Worm (Caenorhabditis elegans): Measurements from ENCODE around the gene alkb-8.

Gene alkb-8

ce11 chrIII:3677378-3677777, 31.8 kb upstream of the alkb-8 start (continued):
- TF ChIP-seq elt-2 (tag; optimal IDR thresholded peaks at IDR 0.05) = no peak
- TF ChIP-seq swsn-7 (tag; optimal IDR thresholded peaks at IDR 0.05) = peak; percentile 76
- no peak for TF ChIP-seq C04F5.9 (tag; optimal IDR thresholded peaks at IDR 0.05)
- no peak for TF ChIP-seq pag-3 (tag; optimal IDR thresholded peaks at IDR 0.05; ENCODE audit: borderline replicate concordance, insufficient read depth)

DNA sequence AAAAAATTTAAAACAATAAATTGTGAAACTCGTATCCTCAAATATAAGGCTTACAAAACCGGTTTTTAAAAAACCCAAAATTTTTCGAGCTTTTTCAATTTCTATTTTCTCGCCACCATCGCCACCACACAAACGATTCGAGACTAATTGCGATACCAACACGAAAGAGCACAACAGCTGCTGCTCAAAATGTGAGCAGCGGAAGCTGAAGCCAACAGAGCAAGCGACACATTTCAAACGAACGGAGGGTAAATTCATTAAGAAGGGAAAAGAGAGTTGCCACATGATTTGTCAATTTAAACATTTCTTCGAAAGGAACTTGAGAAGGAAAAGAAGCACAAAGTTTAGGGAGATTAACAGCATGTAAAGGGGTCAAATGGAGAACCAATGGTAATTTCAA, 30.0 kb upstream of the alkb-8 start:
- TF ChIP-seq vab-15 (tag; optimal IDR thresholded peaks at IDR 0.05) = no peak
- TF ChIP-seq lin-14 (GFP tag; optimal IDR thresholded peaks at IDR 0.05) = peak; percentile 47

DNA sequence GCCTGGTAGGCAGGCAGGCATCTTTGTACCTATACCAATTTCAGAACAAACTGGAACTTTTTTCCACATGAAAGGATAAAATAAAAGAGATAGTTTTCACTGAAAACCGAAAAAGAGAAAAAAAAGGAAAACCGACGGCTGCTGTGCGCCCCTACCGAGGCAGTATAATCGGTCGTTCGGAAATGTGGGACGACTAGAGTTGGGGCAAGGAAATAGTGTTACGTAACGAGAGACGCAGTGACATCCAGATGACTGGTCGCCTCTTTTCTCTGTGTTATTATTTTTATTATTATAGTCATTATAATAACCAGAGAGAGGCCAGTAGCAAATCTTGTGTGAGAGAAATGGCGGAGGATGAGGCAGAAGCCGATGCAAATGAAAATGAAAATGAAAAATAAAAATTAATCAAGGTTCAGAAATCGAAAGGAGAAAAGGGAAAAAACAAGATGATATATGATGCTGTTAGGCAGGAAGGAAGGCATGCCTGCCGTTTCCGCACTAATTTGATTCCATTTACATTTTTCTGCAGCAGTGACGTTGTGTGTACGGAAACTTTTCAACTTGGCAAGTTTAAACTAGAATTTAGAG, 27.7 kb upstream of the alkb-8 start:
- TF ChIP-seq blmp-1 (tag; optimal IDR thresholded peaks at IDR 0.05) (peak; percentile 93), nhr-47 (tag; optimal IDR thresholded peaks at IDR 0.05) (peak; percentile 16), unc-62 (GFP tag; optimal IDR thresholded peaks at IDR 0.05) (no peak), snu-23 (GFP tag; optimal IDR thresholded peaks at IDR 0.05) (no peak), dsc-1 (tag; optimal IDR thresholded peaks at IDR 0.05) (peak; percentile 24), swsn-7 (tag; optimal IDR thresholded peaks at IDR 0.05) (peak; percentile 4), lin-14 (GFP tag; optimal IDR thresholded peaks at IDR 0.05) (peak; percentile 51), egl-13 (tag; optimal IDR thresholded peaks at IDR 0.05) (peak; percentile 31)

DNA sequence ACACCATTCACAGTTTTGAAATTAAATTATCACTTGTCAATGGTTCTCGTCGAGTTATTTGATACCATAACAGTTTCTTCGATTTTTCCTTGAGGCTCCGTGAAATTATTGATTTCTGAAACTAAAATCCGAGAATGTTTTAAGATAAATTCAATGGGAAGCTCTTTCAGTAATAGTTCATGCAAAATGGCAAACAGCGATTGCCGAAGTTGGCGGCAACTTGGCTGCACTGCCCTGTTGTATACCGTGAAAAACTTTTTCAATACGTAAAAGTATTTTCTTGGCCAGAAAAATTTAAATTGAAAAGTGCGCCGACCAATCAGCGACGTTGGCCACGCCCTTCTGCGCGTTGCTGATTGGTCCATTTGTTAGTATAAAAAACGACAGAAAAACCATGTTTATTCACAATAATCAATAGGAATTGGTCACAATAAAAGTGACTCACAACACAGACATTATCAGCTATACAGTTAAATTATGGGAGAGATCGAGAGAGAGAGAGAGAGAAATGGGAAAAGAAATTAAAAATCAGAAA, 26.2 kb upstream of the alkb-8 start:
- TF ChIP-seq ceh-90 (tag; optimal IDR thresholded peaks at IDR 0.05) (no peak), fkh-10 (GFP tag; optimal IDR thresholded peaks at IDR 0.05) (no peak), tlp-1 (tag; optimal IDR thresholded peaks at IDR 0.05) (no peak), lin-13 (GFP tag; optimal IDR thresholded peaks at IDR 0.05) (no peak), tbx-2 (tag; optimal IDR thresholded peaks at IDR 0.05) (no peak), efl-3 (GFP tag; optimal IDR thresholded peaks at IDR 0.05) (no peak), nhr-90 (tag; optimal IDR thresholded peaks at IDR 0.05; ENCODE audit: poor library complexity) (no peak), nhr-28 (tag; optimal IDR thresholded peaks at IDR 0.05) (no peak), C16A3.4 (tag; optimal IDR thresholded peaks at IDR 0.05) (no peak), dsc-1 (tag; optimal IDR thresholded peaks at IDR 0.05) (no peak), hlh-17 (GFP tag; optimal IDR thresholded peaks at IDR 0.05; ENCODE audit: borderline replicate concordance) (no peak), nhr-76 (tag; optimal IDR thresholded peaks at IDR 0.05) (no peak), pqm-1 (tag; optimal IDR thresholded peaks at IDR 0.05) (no peak), lin-15B (tag; optimal IDR thresholded peaks at IDR 0.05) (no peak), fkh-8 (tag; optimal IDR thresholded peaks at IDR 0.05) (no peak), nhr-11 (tag; optimal IDR thresholded peaks at IDR 0.05) (no peak), skn-1 (tag; optimal IDR thresholded peaks at IDR 0.05) (no peak), unc-98 (GFP tag; IDR thresholded peaks at IDR 0.05) (no peak)

ce11 chrIII:3692516-3692915, 16.6 kb upstream of the alkb-8 start:
- TF ChIP-seq C04F5.9 (tag; optimal IDR thresholded peaks at IDR 0.05) = no peak
- peak; percentile 33 for TF ChIP-seq lin-14 (GFP tag; optimal IDR thresholded peaks at IDR 0.05)
- no peak for TF ChIP-seq fkh-4 (tag; optimal IDR thresholded peaks at IDR 0.05; ENCODE audit: borderline replicate concordance)
- TF ChIP-seq lin-39 (tag; optimal IDR thresholded peaks at IDR 0.05) = no peak
- TF ChIP-seq C16A3.4 (tag; optimal IDR thresholded peaks at IDR 0.05) = no peak
- no peak for TF ChIP-seq efl-1 (optimal IDR thresholded peaks at IDR 0.05)
- peak in 1 of 2 experiments; percentile 73 for TF ChIP-seq efl-1 (GFP tag; optimal IDR thresholded peaks at IDR 0.05 in 1 of 2)

DNA sequence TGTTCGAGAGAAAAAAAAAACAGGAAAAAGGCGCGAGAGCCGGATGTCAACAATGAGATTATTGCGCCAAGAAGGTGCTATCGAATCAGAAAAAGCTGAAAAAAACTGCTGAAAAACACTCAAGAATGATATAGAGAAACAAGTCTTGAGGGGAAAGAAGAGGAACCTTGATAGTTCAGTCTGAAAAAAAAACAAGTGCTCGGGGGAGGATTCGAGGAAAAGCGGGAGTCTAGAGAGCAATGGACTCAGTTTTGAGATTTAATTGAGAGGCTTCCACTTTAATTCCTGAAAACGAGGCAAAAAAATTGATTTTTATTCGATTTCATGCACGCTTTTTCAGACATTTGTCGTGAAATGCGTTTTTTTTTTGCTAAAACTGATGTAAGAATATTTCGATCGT, 14.6 kb upstream of the alkb-8 start, which contains the start of gene npr-15:
Gene npr-15, minus strand, starts transcription at position 101 of the 400 bp plus-strand sequence.
- TF ChIP-seq aly-2 (tag; optimal IDR thresholded peaks at IDR 0.05) (no peak), nhr-12 (tag; optimal IDR thresholded peaks at IDR 0.05) (no peak), fkh-4 (tag; optimal IDR thresholded peaks at IDR 0.05; ENCODE audit: borderline replicate concordance) (no peak), unc-62 (GFP tag; optimal IDR thresholded peaks at IDR 0.05) (no peak), mab-9 (GFP tag; IDR thresholded peaks at IDR 0.05) (no peak), nhr-90 (tag; optimal IDR thresholded peaks at IDR 0.05; ENCODE audit: poor library complexity) (no peak), fkh-10 (GFP tag; optimal IDR thresholded peaks at IDR 0.05) (no peak), elt-2 (tag; optimal IDR thresholded peaks at IDR 0.05) (no peak), C16A3.4 (tag; optimal IDR thresholded peaks at IDR 0.05) (no peak), ceh-8 (GFP tag; optimal IDR thresholded peaks at IDR 0.05) (no peak)

Measured in whole organism, L1 larva.